Worm (Caenorhabditis elegans): ENCODE data around the gene dlc-5.

- no peak for TF ChIP-seq flt-1 (GFP tag; IDR thresholded peaks at IDR 0.05)
- no peak for TF ChIP-seq ztf-29 (GFP tag; IDR thresholded peaks at IDR 0.05)
- no peak for TF ChIP-seq ztf-23 (GFP tag; IDR thresholded peaks at IDR 0.05)
- TF ChIP-seq tab-1 (GFP tag; IDR thresholded peaks at IDR 0.05) = no peak
- TF ChIP-seq ref-1 (GFP tag; conservative IDR thresholded peaks at IDR 0.05) = no peak
- no peak for TF ChIP-seq klf-2 (GFP tag; conservative IDR thresholded peaks at IDR 0.05)
- no peak for TF ChIP-seq T22C8.4 (GFP tag; IDR thresholded peaks at IDR 0.05)
- no peak for TF ChIP-seq cog-1 (tag; optimal IDR thresholded peaks at IDR 0.05)
These were observed 16.8 kb upstream of the dlc-5 start, which contains the start of gene puf-11 for ce11 chrIV:6421183-6421635.

Measured in whole organism, midembryonic.